Fruit fly (Drosophila melanogaster) whole organism, embryonic: ENCODE results near the gene ebo.
A peak's percentile ranks its signal among the peaks of the same experiment; 100 is the strongest.

ENCODE experiments used
- Atf-2 ChIP-seq: fragments of 200-800 bp; sonication (Bioruptor generic); optimal IDR thresholded peaks from 2 replicates; lab custom pipeline; 2016; ENCODE audit warnings: missing biosample characterization, missing genetic modification characterization
- CG1024 ChIP-seq: fragments of 200-800 bp; sonication (Bioruptor generic); IDR thresholded peaks from 2 replicates; pipeline ENCODE4 v1.3.6; 2022; ENCODE audit warnings: missing biosample characterization, missing genetic modification characterization
- CG10267 ChIP-seq: fragments of 200-800 bp; sonication (Bioruptor generic); optimal IDR thresholded peaks from 2 replicates; lab custom pipeline; 2018; ENCODE audit warnings: missing biosample characterization, mild to moderate bottlenecking, missing genetic modification characterization, moderate library complexity
- CG10274 ChIP-seq: fragments of 200-800 bp; sonication (Bioruptor generic); optimal IDR thresholded peaks from 3 replicates; lab custom pipeline; 2017; ENCODE audit warnings: missing biosample characterization, mild to moderate bottlenecking, missing genetic modification characterization
- CG10959 ChIP-seq: fragments of 200-800 bp; sonication (Bioruptor generic); IDR thresholded peaks from 2 replicates; pipeline ENCODE4 v1.3.6; 2022; ENCODE audit warnings: missing biosample characterization, missing genetic modification characterization
- CG13123 ChIP-seq: fragments of 200-800 bp; sonication (Bioruptor generic); optimal IDR thresholded peaks from 2 replicates; lab custom pipeline; 2016; ENCODE audit warnings: missing biosample characterization, missing genetic modification characterization
- CG14050 ChIP-seq: fragments of 200-800 bp; sonication (Bioruptor generic); IDR thresholded peaks from 3 replicates; pipeline ENCODE4 v1.3.6; 2022; ENCODE audit warnings: missing biosample characterization, missing genetic modification characterization
- CG14965 ChIP-seq: fragments of 200-800 bp; sonication (Bioruptor generic); optimal IDR thresholded peaks from 2 replicates; lab custom pipeline; 2016; ENCODE audit warnings: missing biosample characterization, missing genetic modification characterization, borderline replicate concordance
- CG16815 ChIP-seq: fragments of 200-800 bp; sonication (Bioruptor generic); optimal IDR thresholded peaks from 3 replicates; lab custom pipeline; 2017; ENCODE audit warnings: missing biosample characterization, mild to moderate bottlenecking, missing genetic modification characterization
- CG18262 ChIP-seq: fragments of 200-800 bp; optimal IDR thresholded peaks from 3 replicates; lab custom pipeline; 2019; ENCODE audit warnings: missing biosample characterization, mild to moderate bottlenecking, missing genetic modification characterization, moderate library complexity
- CG31365 ChIP-seq: fragments of 200-800 bp; sonication (Bioruptor generic); optimal IDR thresholded peaks from 2 replicates; lab custom pipeline; 2018; ENCODE audit warnings: missing biosample characterization, mild to moderate bottlenecking, missing genetic modification characterization
- CG33213 ChIP-seq: fragments of 200-800 bp; sonication (Bioruptor generic); optimal IDR thresholded peaks from 3 replicates; lab custom pipeline; 2016; ENCODE audit warnings: missing biosample characterization, missing genetic modification characterization
- CG33557 ChIP-seq: fragments of 200-800 bp; sonication (Bioruptor generic); optimal IDR thresholded peaks from 2 replicates; lab custom pipeline; 2019; ENCODE audit warnings: missing biosample characterization, mild to moderate bottlenecking, missing genetic modification characterization, moderate library complexity
- CG4707 ChIP-seq: fragments of 200-800 bp; sonication (Bioruptor generic); optimal IDR thresholded peaks from 2 replicates; lab custom pipeline; 2018; ENCODE audit warnings: missing biosample characterization, mild to moderate bottlenecking, missing genetic modification characterization, moderate library complexity
- CG4730 ChIP-seq: fragments of 200-800 bp; sonication (Bioruptor generic); IDR thresholded peaks from 2 replicates; pipeline ENCODE4 v1.3.6; 2022; ENCODE audit warnings: missing biosample characterization, missing genetic modification characterization
- CG6654 ChIP-seq: fragments of 200-800 bp; sonication (Bioruptor generic); optimal IDR thresholded peaks from 2 replicates; lab custom pipeline; 2017; ENCODE audit warnings: missing biosample characterization, mild to moderate bottlenecking, missing genetic modification characterization
- CG7556 ChIP-seq: fragments of 200-800 bp; sonication (Bioruptor generic); optimal IDR thresholded peaks from 2 replicates; lab custom pipeline; 2017; ENCODE audit warnings: missing biosample characterization, mild to moderate bottlenecking, missing genetic modification characterization
- CG8924 ChIP-seq: fragments of 200-800 bp; optimal IDR thresholded peaks from 3 replicates; lab custom pipeline; 2019; ENCODE audit warnings: missing biosample characterization, mild to moderate bottlenecking, missing genetic modification characterization, moderate library complexity
- CG9215 ChIP-seq: fragments of 200-800 bp; sonication (Bioruptor generic); IDR thresholded peaks from 2 replicates; pipeline ENCODE4 v1.3.6; 2022; ENCODE audit warnings: missing biosample characterization, missing genetic modification characterization
- CG9437 ChIP-seq: fragments of 200-800 bp; sonication (Bioruptor generic); optimal IDR thresholded peaks from 2 replicates; lab custom pipeline; 2018; ENCODE audit warnings: missing biosample characterization, mild to moderate bottlenecking, missing genetic modification characterization
- CG9609 ChIP-seq: fragments of 200-800 bp; sonication (Bioruptor generic); optimal IDR thresholded peaks from 3 replicates; lab custom pipeline; 2016; ENCODE audit warnings: missing biosample characterization, missing genetic modification characterization
- CoRest ChIP-seq: fragments of 200-800 bp; sonication (Bioruptor generic); optimal IDR thresholded peaks from 3 replicates; lab custom pipeline; 2018; ENCODE audit warnings: missing biosample characterization, mild to moderate bottlenecking, missing genetic modification characterization, moderate library complexity
- Dll ChIP-seq: fragments of 200-800 bp; sonication (Bioruptor generic); IDR thresholded peaks from 4 replicates; pipeline ENCODE4 v1.3.6; 2022; ENCODE audit warnings: missing biosample characterization, missing genetic modification characterization; ENCODE audit not compliant: partially characterized antibody
- E2f2 ChIP-seq: fragments of 200-800 bp; sonication (Bioruptor generic); IDR thresholded peaks from 2 replicates; pipeline ENCODE4 v1.3.6; 2022; ENCODE audit warnings: missing biosample characterization, missing genetic modification characterization
- Lhr ChIP-seq: fragments of 200-800 bp; sonication (Bioruptor generic); optimal IDR thresholded peaks from 3 replicates; lab custom pipeline; 2017; ENCODE audit warnings: mild to moderate bottlenecking, missing biosample characterization, missing genetic modification reagents, missing genetic modification characterization
- MESR4 ChIP-seq: fragments of 200-800 bp; sonication (Bioruptor generic); optimal IDR thresholded peaks from 2 replicates; lab custom pipeline; 2018; ENCODE audit warnings: missing biosample characterization, mild to moderate bottlenecking, missing genetic modification characterization, moderate library complexity
- Nf-YB ChIP-seq: fragments of 200-800 bp; sonication (Bioruptor generic); optimal IDR thresholded peaks from 3 replicates; lab custom pipeline; 2019; ENCODE audit warnings: missing biosample characterization, mild to moderate bottlenecking, missing genetic modification characterization, moderate library complexity
- Oaz ChIP-seq: fragments of 200-800 bp; sonication (Bioruptor generic); IDR thresholded peaks from 2 replicates; pipeline ENCODE4 v1.3.6; 2022; ENCODE audit warnings: missing biosample characterization, missing genetic modification characterization
- Poxn ChIP-seq: fragments of 200-800 bp; sonication (Bioruptor generic); IDR thresholded peaks from 2 replicates; pipeline ENCODE4 v1.3.6; 2022; ENCODE audit warnings: missing biosample characterization, missing genetic modification characterization
- Ssrp ChIP-seq: fragments of 200-800 bp; sonication (Bioruptor generic); optimal IDR thresholded peaks from 2 replicates; lab custom pipeline; 2018; ENCODE audit warnings: missing biosample characterization, mild to moderate bottlenecking, missing genetic modification characterization, moderate library complexity
- TFAM ChIP-seq: fragments of 200-800 bp; sonication (Bioruptor generic); optimal IDR thresholded peaks from 2 replicates; lab custom pipeline; 2017; ENCODE audit warnings: missing biosample characterization, missing genetic modification characterization, inconsistent platforms
- YL-1 ChIP-seq: fragments of 200-800 bp; sonication (Bioruptor generic); optimal IDR thresholded peaks from 3 replicates; lab custom pipeline; 2017; ENCODE audit warnings: missing biosample characterization, mild to moderate bottlenecking, missing genetic modification characterization
- abd-A ChIP-seq: fragments of 200-800 bp; sonication (Bioruptor generic); optimal IDR thresholded peaks from 3 replicates; lab custom pipeline; 2019; ENCODE audit warnings: missing biosample characterization, mild to moderate bottlenecking, missing genetic modification characterization, moderate library complexity
- bsh ChIP-seq, 2 experiments: fragments of 200-800 bp; sonication (Bioruptor generic); optimal IDR thresholded peaks; 2 replicates each; lab custom pipeline; 2017 to 2018; ENCODE audit warnings: mild to moderate bottlenecking in 2 of 2, missing biosample characterization in 2 of 2, missing genetic modification characterization in 2 of 2, moderate library complexity in 1 of 2
- caup ChIP-seq: fragments of 200-800 bp; sonication (Bioruptor generic); optimal IDR thresholded peaks from 3 replicates; lab custom pipeline; 2017; ENCODE audit warnings: missing biosample characterization, mild to moderate bottlenecking, missing genetic modification characterization, moderate library complexity; ENCODE audit not compliant: severe bottlenecking
- chm ChIP-seq: fragments of 200-800 bp; sonication (Bioruptor generic); IDR thresholded peaks from 2 replicates; pipeline ENCODE4 v1.3.6; 2022; ENCODE audit warnings: missing biosample characterization, missing genetic modification characterization
- dmrt99B ChIP-seq: fragments of 200-800 bp; sonication (Bioruptor generic); optimal IDR thresholded peaks from 2 replicates; lab custom pipeline; 2018; ENCODE audit warnings: missing biosample characterization, mild to moderate bottlenecking, missing genetic modification characterization, moderate library complexity
- en ChIP-seq: fragments of 200-800 bp; sonication (Bioruptor generic); optimal IDR thresholded peaks from 2 replicates; lab custom pipeline; 2016; ENCODE audit warnings: missing biosample characterization, missing genetic modification characterization
- fu2 ChIP-seq: fragments of 200-800 bp; sonication (Bioruptor generic); optimal IDR thresholded peaks from 2 replicates; lab custom pipeline; 2016; ENCODE audit warnings: missing biosample characterization, missing genetic modification characterization
- gsb-n ChIP-seq: fragments of 200-800 bp; sonication (Bioruptor generic); optimal IDR thresholded peaks from 3 replicates; lab custom pipeline; 2018; ENCODE audit warnings: missing biosample characterization, mild to moderate bottlenecking, missing genetic modification characterization
- her ChIP-seq: fragments of 200-800 bp; sonication (Bioruptor generic); optimal IDR thresholded peaks from 2 replicates; lab custom pipeline; 2016; ENCODE audit warnings: missing biosample characterization, missing genetic modification characterization
- lola ChIP-seq, 3 experiments: fragments of >200 bp in 2 of 3; fragments of 200-800 bp in 1 of 3; sonication (Bioruptor generic) in 1 of 3; optimal IDR thresholded peaks; 2 replicates each; lab custom pipeline; 2017 to 2019; ENCODE audit warnings: missing biosample characterization in 3 of 3, missing genetic modification characterization in 3 of 3, mild to moderate bottlenecking in 1 of 3, moderate library complexity in 1 of 3
- mam ChIP-seq: fragments of 200-800 bp; sonication (Bioruptor generic); optimal IDR thresholded peaks from 3 replicates; lab custom pipeline; 2016; ENCODE audit warnings: missing biosample characterization, missing genetic modification characterization
- peb ChIP-seq: fragments of 200-800 bp; sonication (Bioruptor generic); IDR thresholded peaks from 2 replicates; pipeline ENCODE4 v1.3.6; 2022; ENCODE audit warnings: missing biosample characterization, missing genetic modification characterization
- pita ChIP-seq: fragments of 200-800 bp; sonication (Bioruptor generic); optimal IDR thresholded peaks from 2 replicates; lab custom pipeline; 2017; ENCODE audit warnings: missing biosample characterization, mild to moderate bottlenecking, missing genetic modification characterization
- pnt ChIP-seq: fragments of 200-800 bp; sonication (Bioruptor generic); optimal IDR thresholded peaks from 3 replicates; lab custom pipeline; 2016; ENCODE audit warnings: missing biosample characterization, missing genetic modification characterization
- sim ChIP-seq: fragments of 200-800 bp; sonication (Bioruptor generic); IDR thresholded peaks from 2 replicates; pipeline ENCODE4 v1.3.6; 2022; ENCODE audit warnings: missing biosample characterization, missing genetic modification characterization
- stwl ChIP-seq: fragments of 200-800 bp; sonication (Bioruptor generic); optimal IDR thresholded peaks from 3 replicates; lab custom pipeline; 2018; ENCODE audit warnings: missing biosample characterization, mild to moderate bottlenecking, missing genetic modification characterization, moderate library complexity
- tin ChIP-seq: fragments of 200-800 bp; sonication (Bioruptor generic); optimal IDR thresholded peaks from 3 replicates; lab custom pipeline; 2016; ENCODE audit warnings: missing biosample characterization, missing genetic modification characterization
- tio ChIP-seq: fragments of 200-800 bp; sonication (Bioruptor generic); optimal IDR thresholded peaks from 2 replicates; lab custom pipeline; 2017; ENCODE audit warnings: missing biosample characterization, missing genetic modification characterization, inconsistent platforms
- zfh2 ChIP-seq: fragments of 200-800 bp; sonication (Bioruptor generic); optimal IDR thresholded peaks from 2 replicates; lab custom pipeline; 2016; ENCODE audit warnings: missing biosample characterization, missing genetic modification characterization

Gene ebo

DNA sequence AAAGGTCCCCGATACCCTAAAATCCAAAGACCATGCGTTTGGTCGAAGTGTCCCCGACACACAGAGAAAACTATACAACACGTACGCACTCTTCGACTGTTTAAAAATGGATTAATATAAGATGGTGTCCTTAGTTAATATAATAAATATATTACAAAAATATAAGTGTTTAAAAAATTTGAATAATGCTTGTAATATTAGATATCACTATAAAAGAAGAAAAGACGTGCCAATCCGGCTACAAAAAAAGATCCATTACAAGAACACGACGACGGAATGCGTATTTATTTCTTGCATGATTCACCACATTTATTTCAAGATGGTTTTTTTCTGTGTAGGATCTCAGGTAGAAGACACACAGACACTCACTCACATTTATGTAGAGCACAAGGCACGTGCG is 18.6 kb downstream of the ebo start (continued):
- no peak for TF ChIP-seq her
- no peak for TF ChIP-seq chm (GFP tag; lab: Robert Waterston, UW)
- no peak for TF ChIP-seq CG4707 (GFP tag; lab: Kevin White, UChicago)
- TF ChIP-seq CG6654 (GFP tag; lab: Kevin White, UChicago) = no peak
- TF ChIP-seq fu2 (GFP tag; lab: Kevin White, UChicago) = no peak
- no peak for TF ChIP-seq Atf-2
- peak; percentile 83 for TF ChIP-seq CG18262 (tag; lab: Kevin White, UChicago)
- TF ChIP-seq Oaz = no peak
- TF ChIP-seq stwl (tag; lab: Kevin White, UChicago) = peak; percentile 11
- no peak for TF ChIP-seq peb (GFP tag; lab: Robert Waterston, UW)
- no peak for TF ChIP-seq TFAM (GFP tag; lab: Kevin White, UChicago)
- no peak for TF ChIP-seq Dll (GFP tag; lab: Robert Waterston, UW)
- no peak for TF ChIP-seq CG33213 (GFP tag; lab: Kevin White, UChicago)
- no peak for TF ChIP-seq pita
- TF ChIP-seq zfh2 (GFP tag; lab: Kevin White, UChicago) = no peak
- TF ChIP-seq bsh (GFP tag; optimal IDR thresholded peaks at IDR 0.05; lab: Kevin White, UChicago) = peak in 1 of 2 experiments; percentile 36
- peak; percentile 33 for TF ChIP-seq gsb-n (tag; lab: Kevin White, UChicago)
- TF ChIP-seq CG10274 (GFP tag; lab: Kevin White, UChicago) = no peak
- TF ChIP-seq CG14965 (GFP tag; lab: Kevin White, UChicago) = no peak
- TF ChIP-seq dmrt99B (tag; lab: Kevin White, UChicago) = no peak
- TF ChIP-seq MESR4 = no peak
- TF ChIP-seq E2f2 (GFP tag; lab: Robert Waterston, UW) = no peak
- TF ChIP-seq tio (GFP tag; lab: Kevin White, UChicago) = peak; percentile 30
- TF ChIP-seq en (GFP tag; lab: Kevin White, UChicago) = no peak
- no peak for TF ChIP-seq sim (GFP tag; lab: Robert Waterston, UW)
- no peak for TF ChIP-seq abd-A
- peak; percentile 60 for TF ChIP-seq CG8924 (tag; lab: Kevin White, UChicago)
- peak; percentile 49 for TF ChIP-seq CG16815 (GFP tag; lab: Kevin White, UChicago)
- TF ChIP-seq CG9609 (GFP tag; lab: Kevin White, UChicago) = no peak
- 0 out of 2 replicates have a peak, but pooled peaks have one; percentile 18 for TF ChIP-seq CG4730
- peak; percentile 76 for TF ChIP-seq CG33557 (GFP tag; lab: Kevin White, UChicago)
- TF ChIP-seq CoRest = peak; percentile 21
- no peak for TF ChIP-seq Lhr (GFP tag; lab: Kevin White, UChicago)
- no peak for TF ChIP-seq CG9215
- TF ChIP-seq CG10267 (tag; lab: Kevin White, UChicago) = peak; percentile 68
- no peak for TF ChIP-seq CG14050 (GFP tag; lab: Robert Waterston, UW)
- TF ChIP-seq CG7556 (GFP tag; lab: Kevin White, UChicago) = peak; percentile 31
- TF ChIP-seq pnt (GFP tag; lab: Kevin White, UChicago) = no peak
- TF ChIP-seq caup (GFP tag; lab: Kevin White, UChicago) = no peak
- TF ChIP-seq CG1024 (GFP tag; lab: Robert Waterston, UW) = no peak
- TF ChIP-seq CG10959 (GFP tag; lab: Robert Waterston, UW) = 0 out of 2 replicates have a peak, but pooled peaks have one; percentile 39
- TF ChIP-seq YL-1 (GFP tag; lab: Kevin White, UChicago) = no peak
- no peak for TF ChIP-seq CG13123 (GFP tag; lab: Kevin White, UChicago)
- TF ChIP-seq CG9437 (GFP tag; lab: Kevin White, UChicago) = no peak
- no peak for TF ChIP-seq mam (GFP tag; lab: Kevin White, UChicago)
- no peak for TF ChIP-seq Nf-YB (GFP tag; lab: Kevin White, UChicago)
- no peak for TF ChIP-seq tin (GFP tag; lab: Kevin White, UChicago)
- TF ChIP-seq Poxn = no peak
- TF ChIP-seq lola (GFP tag; optimal IDR thresholded peaks at IDR 0.05; lab: Kevin White, UChicago) = peak in 1 of 3 experiments; percentile 80
- TF ChIP-seq Ssrp = peak; percentile 34
- no peak for TF ChIP-seq CG31365 (tag; lab: Kevin White, UChicago)
